Worm (Caenorhabditis elegans) whole organism, young adult: ENCODE measurements around the gene srw-6.

ENCODE experiments used
- C17E4.6 ChIP-seq: fragments of 200-800 bp; sonication (Bioruptor generic); IDR thresholded peaks from 2 replicates; pipeline ENCODE4 v1.3.6; 2022; ENCODE audit warnings: missing genetic modification reagents, missing genetic modification characterization, missing compliant biosample characterization
- F52B5.7 ChIP-seq: sonication (generic microtip); optimal IDR thresholded peaks from 2 replicates; lab custom pipeline; 2016; ENCODE audit warnings: mild to moderate bottlenecking, missing genetic modification characterization, missing compliant biosample characterization
- K12H6.12 ChIP-seq: fragments of 200-800 bp; sonication (Bioruptor generic); optimal IDR thresholded peaks from 2 replicates; lab custom pipeline; 2018; ENCODE audit warnings: mild to moderate bottlenecking, missing genetic modification characterization, missing compliant biosample characterization
- Y56A3A.18 ChIP-seq: fragments of 200-800 bp; sonication (Bioruptor generic); IDR thresholded peaks from 2 replicates; pipeline ENCODE4 v1.3.6; 2022; ENCODE audit warnings: missing genetic modification reagents, missing genetic modification characterization, missing compliant biosample characterization
- Y67H2A.10 ChIP-seq: fragments of 200-800 bp; sonication (Bioruptor generic); conservative IDR thresholded peaks from 2 replicates; pipeline ENCODE4 v1.3.6; 2022; ENCODE audit warnings: missing genetic modification reagents, missing genetic modification characterization, missing compliant biosample characterization
- Y95B8A.8 ChIP-seq: fragments of 200-800 bp; sonication (Bioruptor generic); IDR thresholded peaks from 2 replicates; pipeline ENCODE4 v1.3.6; 2022; ENCODE audit warnings: missing genetic modification reagents, missing genetic modification characterization, missing compliant biosample characterization
- ama-1 ChIP-seq, 3 experiments: fragments of 150-350 bp in 1 of 3; sonication (generic microtip) in 2 of 3; optimal IDR thresholded peaks; 2 replicates each; lab custom pipeline; 2014 to 2018; ENCODE audit warnings: missing biosample characterization in 2 of 3, missing genetic modification characterization in 2 of 3, missing genetic modification reagents in 2 of 3
- ceh-91 ChIP-seq: fragments of 200-800 bp; sonication (Bioruptor generic); IDR thresholded peaks from 2 replicates; pipeline ENCODE4 v1.3.6; 2022; ENCODE audit warnings: missing genetic modification reagents, missing genetic modification characterization, missing compliant biosample characterization
- die-1 ChIP-seq: sonication (generic microtip); optimal IDR thresholded peaks from 2 replicates; lab custom pipeline; 2016; ENCODE audit warnings: missing genotype, mild to moderate bottlenecking, missing genetic modification characterization, missing compliant biosample characterization
- ekl-4 ChIP-seq: fragments of 200-800 bp; sonication (Bioruptor generic); IDR thresholded peaks from 2 replicates; pipeline ENCODE4 v1.3.6; 2022; ENCODE audit warnings: missing genetic modification reagents, missing genetic modification characterization, missing compliant biosample characterization
- ets-4 ChIP-seq: fragments of 200-800 bp; sonication (Bioruptor generic); optimal IDR thresholded peaks from 2 replicates; lab custom pipeline; 2018; ENCODE audit warnings: mild to moderate bottlenecking, missing genetic modification characterization, missing compliant biosample characterization
- hlh-26 ChIP-seq: fragments of 200-800 bp; sonication (Bioruptor generic); conservative IDR thresholded peaks from 2 replicates; pipeline ENCODE4 v1.3.6; 2022; ENCODE audit warnings: missing genetic modification reagents, missing genetic modification characterization, missing compliant biosample characterization
- hmg-1.2 ChIP-seq: fragments of 200-800 bp; sonication (Bioruptor generic); IDR thresholded peaks from 2 replicates; pipeline ENCODE4 v1.3.6; 2022; ENCODE audit warnings: missing genetic modification reagents, missing genetic modification characterization, missing compliant biosample characterization
- let-526 ChIP-seq: fragments of 200-800 bp; sonication (Bioruptor generic); IDR thresholded peaks from 2 replicates; pipeline ENCODE4 v1.3.6; 2022; ENCODE audit warnings: missing genetic modification reagents, missing genetic modification characterization, missing compliant biosample characterization
- nfya-1 ChIP-seq: sonication (generic microtip); optimal IDR thresholded peaks from 2 replicates; lab custom pipeline; 2017; ENCODE audit warnings: antibody characterized with exemption, missing compliant biosample characterization, missing genetic modification characterization, borderline replicate concordance; ENCODE audit not compliant: insufficient read depth
- snpc-1.1 ChIP-seq: sonication (generic microtip); optimal IDR thresholded peaks from 2 replicates; lab custom pipeline; 2017; ENCODE audit warnings: missing genetic modification characterization, mild to moderate bottlenecking, missing compliant biosample characterization, antibody characterized with exemption, moderate library complexity, missing genotype, missing genetic modification reagents; ENCODE audit not compliant: insufficient read depth
- snpc-1.3 ChIP-seq: sonication (generic microtip); optimal IDR thresholded peaks from 2 replicates; lab custom pipeline; 2017; ENCODE audit warnings: missing genetic modification characterization, mild to moderate bottlenecking, missing compliant biosample characterization, antibody characterized with exemption, moderate library complexity, missing genotype, missing genetic modification reagents; ENCODE audit not compliant: insufficient read depth
- zim-3 ChIP-seq: sonication (generic microtip); optimal IDR thresholded peaks from 2 replicates; lab custom pipeline; 2017; ENCODE audit warnings: mild to moderate bottlenecking, missing genetic modification characterization, moderate library complexity, missing compliant biosample characterization
- ztf-18 ChIP-seq: sonication (generic microtip); optimal IDR thresholded peaks from 2 replicates; lab custom pipeline; 2016; ENCODE audit warnings: missing genotype, mild to moderate bottlenecking, missing genetic modification characterization, missing compliant biosample characterization

srw-6 gene

ce11 chrV:3860123-3860522 lies 51.7 kb downstream of the srw-6 start, which contains the start of gene nhr-189:
Gene nhr-189 (minus strand): TSS chrV:3860243.
- no peak for TF ChIP-seq Y67H2A.10
- no peak for TF ChIP-seq ztf-18
- TF ChIP-seq zim-3 (tag; lab: Kevin White, UChicago): no peak
- TF ChIP-seq hmg-1.2: no peak
- TF ChIP-seq F52B5.7 (tag; lab: Kevin White, UChicago): no peak
- no peak for TF ChIP-seq ama-1 (optimal IDR thresholded peaks at IDR 0.05; lab: Kevin White, UChicago)
- TF ChIP-seq ama-1 (GFP tag; optimal IDR thresholded peaks at IDR 0.05; lab: Kevin White, UChicago): no peak
- no peak for TF ChIP-seq C17E4.6 (GFP tag; lab: Robert Waterston, UW)
- TF ChIP-seq ets-4 (GFP tag; lab: Kevin White, UChicago): no peak
- no peak for TF ChIP-seq ekl-4 (GFP tag; lab: Robert Waterston, UW)
- no peak for TF ChIP-seq hlh-26 (GFP tag; lab: Robert Waterston, UW)
- TF ChIP-seq let-526: no peak
- TF ChIP-seq nfya-1 (tag; lab: Kevin White, UChicago): no peak
- TF ChIP-seq Y56A3A.18: no peak
- TF ChIP-seq ceh-91 (GFP tag; lab: Robert Waterston, UW): no peak
- TF ChIP-seq Y95B8A.8: no peak
- TF ChIP-seq snpc-1.1 (tag; lab: Kevin White, UChicago): no peak
- TF ChIP-seq snpc-1.3 (tag; lab: Kevin White, UChicago): no peak
- TF ChIP-seq K12H6.12 (tag; lab: Kevin White, UChicago): no peak
- no peak for TF ChIP-seq die-1 (tag; lab: Kevin White, UChicago)
- TF ChIP-seq, all 124 proteins: peak for 0
